Worm (Caenorhabditis elegans) whole organism, early embryonic: Measurements from ENCODE around the gene C13G3.1.

ENCODE experiments used
- B0310.2 ChIP-seq: sonication (generic microtip); optimal IDR thresholded peaks from 2 replicates; lab custom pipeline; 2016; ENCODE audit warnings: mild to moderate bottlenecking, missing genetic modification characterization, missing compliant biosample characterization
- ama-1 ChIP-seq: fragments of 150-350 bp; optimal IDR thresholded peaks from 2 replicates; lab custom pipeline; 2014
- scrt-1 ChIP-seq: fragments of 200-800 bp; sonication (Bioruptor generic); IDR thresholded peaks from 2 replicates; pipeline ENCODE4 v1.3.6; 2022; ENCODE audit warnings: missing genetic modification characterization, missing compliant biosample characterization
- sea-1 ChIP-seq: fragments of 200-800 bp; sonication (Bioruptor generic); conservative IDR thresholded peaks from 2 replicates; pipeline ENCODE4 v1.3.6; 2022; ENCODE audit warnings: missing genetic modification characterization, missing compliant biosample characterization
- tra-4 ChIP-seq: sonication (generic microtip); optimal IDR thresholded peaks from 2 replicates; lab custom pipeline; 2017; ENCODE audit warnings: missing genetic modification characterization, missing compliant biosample characterization

DNA sequence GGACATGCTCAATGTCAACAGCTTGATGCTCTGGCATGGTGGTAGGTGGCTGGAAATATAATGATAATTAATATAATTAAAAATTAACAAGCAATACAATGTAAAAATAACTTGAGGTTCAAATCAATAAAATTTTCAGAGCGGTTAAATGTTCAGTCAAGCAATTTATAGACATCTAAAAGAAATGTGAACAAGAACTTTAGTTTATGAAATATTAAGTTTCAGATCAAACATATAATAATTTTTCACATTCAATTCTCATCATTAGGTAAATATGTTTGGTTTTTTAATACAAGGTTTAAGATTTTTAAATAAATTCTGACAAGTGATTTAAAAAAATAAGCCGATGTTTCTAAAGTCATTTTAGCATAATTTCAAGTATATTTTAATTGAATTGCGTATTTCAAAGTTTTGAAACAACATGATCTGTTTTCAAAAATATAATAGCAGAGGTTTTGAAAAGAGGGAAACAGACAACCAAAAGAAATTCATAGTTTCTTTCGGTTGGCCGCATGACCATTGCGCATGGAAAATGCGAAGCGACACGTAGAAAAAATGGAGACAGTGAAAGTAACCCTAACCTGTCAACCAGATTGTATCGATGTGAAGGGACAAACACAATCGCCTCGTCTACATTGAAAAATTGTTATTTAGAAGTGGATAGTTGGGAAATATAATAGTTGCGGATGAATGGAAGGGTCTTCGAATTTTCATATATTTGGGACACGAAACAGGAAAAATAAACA is 48.1 kb upstream of the C13G3.1 start, which contains the start of gene T04C12.11:
- TF ChIP-seq B0310.2 (tag; lab: Kevin White, UChicago) (no peak), tra-4 (tag; lab: Kevin White, UChicago) (no peak), ama-1 (lab: Kevin White, UChicago) (no peak), scrt-1 (GFP tag; lab: Robert Waterston, UW) (no peak), sea-1 (no peak)
